Worm (Caenorhabditis elegans) whole organism, L1 larva: ENCODE results near the gene epg-6.

Experiments used
- Y116A8C.19 ChIP-seq: sonication (generic microtip); optimal IDR thresholded peaks from 2 replicates; lab custom pipeline; 2016; ENCODE audit warnings: missing compliant biosample characterization, missing genetic modification characterization, borderline replicate concordance
- blmp-1 ChIP-seq: fragments of 150-350 bp; optimal IDR thresholded peaks from 2 replicates; lab custom pipeline; 2014; ENCODE audit warnings: missing biosample characterization, missing genetic modification characterization
- ceh-63 ChIP-seq: fragments of 200-800 bp; sonication (Bioruptor generic); optimal IDR thresholded peaks from 2 replicates; lab custom pipeline; 2018; ENCODE audit warnings: mild to moderate bottlenecking, missing genetic modification characterization, missing compliant biosample characterization
- ceh-8 ChIP-seq: fragments of 200-800 bp; sonication (Bioruptor generic); optimal IDR thresholded peaks from 2 replicates; lab custom pipeline; 2018; ENCODE audit warnings: mild to moderate bottlenecking, missing genetic modification characterization, moderate library complexity, missing compliant biosample characterization
- ces-1 ChIP-seq: fragments of 150-350 bp; optimal IDR thresholded peaks from 2 replicates; lab custom pipeline; 2014; ENCODE audit warnings: missing biosample characterization, missing genetic modification reagents, missing genetic modification characterization
- dsc-1 ChIP-seq: sonication (generic microtip); optimal IDR thresholded peaks from 2 replicates; lab custom pipeline; 2016; ENCODE audit warnings: mild to moderate bottlenecking, missing genetic modification characterization, missing compliant biosample characterization
- efl-1 ChIP-seq, 4 experiments: fragments of 150-350 bp; optimal IDR thresholded peaks in 3 of 4; peaks in 1 of 4; 1 replicate in 1 of 4; 2 replicates in 3 of 4; lab custom pipeline; 2014; ENCODE audit warnings: missing biosample characterization in 2 of 4, missing genetic modification characterization in 2 of 4, missing genetic modification reagents in 2 of 4
- egl-13 ChIP-seq: sonication (generic microtip); optimal IDR thresholded peaks from 2 replicates; lab custom pipeline; 2016; ENCODE audit warnings: missing genotype, missing genetic modification reagents, missing genetic modification characterization, missing compliant biosample characterization
- egl-27 ChIP-seq, 2 experiments: fragments of 150-350 bp in 1 of 2; sonication (generic microtip); optimal IDR thresholded peaks; 3 replicates each; lab custom pipeline; 2017 to 2018; ENCODE audit warnings: missing biosample characterization in 2 of 2, missing genetic modification characterization in 2 of 2, missing genetic modification reagents in 2 of 2
- elt-2 ChIP-seq: sonication (generic microtip); optimal IDR thresholded peaks from 2 replicates; lab custom pipeline; 2016; ENCODE audit warnings: missing genetic modification characterization, mild to moderate bottlenecking, inconsistent platforms, missing compliant biosample characterization, missing genetic modification reagents
- elt-3 ChIP-seq, 6 experiments: fragments of 150-350 bp in 1 of 6; sonication (generic microtip); optimal IDR thresholded peaks; 2 replicates each; lab custom pipeline; 2017 to 2018; ENCODE audit warnings: missing biosample characterization in 6 of 6, missing genetic modification characterization in 6 of 6, inconsistent platforms in 1 of 6
- ets-5 ChIP-seq: fragments of 200-800 bp; sonication (Bioruptor generic); IDR thresholded peaks from 2 replicates; pipeline ENCODE4 v1.3.6; 2022; ENCODE audit warnings: missing genetic modification characterization, missing compliant biosample characterization
- fkh-4 ChIP-seq: sonication (generic microtip); optimal IDR thresholded peaks from 2 replicates; lab custom pipeline; 2016; ENCODE audit warnings: missing compliant biosample characterization, missing genetic modification characterization, borderline replicate concordance
- hlh-17 ChIP-seq: fragments of 200-800 bp; sonication (Bioruptor generic); optimal IDR thresholded peaks from 2 replicates; lab custom pipeline; 2018; ENCODE audit warnings: missing genetic modification characterization, mild to moderate bottlenecking, missing compliant biosample characterization, moderate library complexity, borderline replicate concordance
- hlh-4 ChIP-seq: sonication (generic microtip); optimal IDR thresholded peaks from 2 replicates; lab custom pipeline; 2016; ENCODE audit warnings: mild to moderate bottlenecking, missing genetic modification characterization, missing compliant biosample characterization
- hpl-2 ChIP-seq: fragments of 150-350 bp; optimal IDR thresholded peaks from 2 replicates; lab custom pipeline; 2014; ENCODE audit warnings: missing biosample characterization, missing genetic modification reagents, missing genetic modification characterization
- lin-13 ChIP-seq: fragments of 150-350 bp; optimal IDR thresholded peaks from 2 replicates; lab custom pipeline; 2014; ENCODE audit warnings: missing biosample characterization, missing genetic modification reagents, missing genetic modification characterization
- lin-35 ChIP-seq, 2 experiments: fragments of 150-350 bp; optimal IDR thresholded peaks; 2 replicates each; lab custom pipeline; 2014; ENCODE audit warnings: missing biosample characterization in 2 of 2, missing genetic modification characterization in 2 of 2, missing genetic modification reagents in 2 of 2
- lin-39 ChIP-seq: fragments of 150-350 bp; optimal IDR thresholded peaks from 2 replicates; lab custom pipeline; 2014; ENCODE audit warnings: missing biosample characterization, missing genetic modification reagents, missing genetic modification characterization
- lir-3 ChIP-seq: sonication (generic microtip); optimal IDR thresholded peaks from 2 replicates; lab custom pipeline; 2016; ENCODE audit warnings: mild to moderate bottlenecking, missing genetic modification characterization, moderate library complexity, missing compliant biosample characterization; ENCODE audit not compliant: poor library complexity
- lsy-2 ChIP-seq, 2 experiments: fragments of 150-350 bp; optimal IDR thresholded peaks; 2 replicates each; lab custom pipeline; 2014; ENCODE audit warnings: missing biosample characterization in 2 of 2, missing genetic modification characterization in 2 of 2
- mab-9 ChIP-seq: fragments of 200-800 bp; sonication (Bioruptor generic); IDR thresholded peaks from 2 replicates; pipeline ENCODE4 v1.3.6; 2022; ENCODE audit warnings: missing genetic modification reagents, missing genetic modification characterization, missing compliant biosample characterization
- mdl-1 ChIP-seq, 2 experiments: fragments of 150-350 bp; optimal IDR thresholded peaks; 2 replicates each; lab custom pipeline; 2014 to 2017; ENCODE audit warnings: missing biosample characterization in 2 of 2, missing genetic modification characterization in 2 of 2, inconsistent platforms in 1 of 2
- nhr-11 ChIP-seq: fragments of 150-350 bp; optimal IDR thresholded peaks from 2 replicates; lab custom pipeline; 2014; ENCODE audit warnings: missing biosample characterization, missing genetic modification characterization
- nhr-19 ChIP-seq: fragments of 200-800 bp; sonication (Bioruptor generic); conservative IDR thresholded peaks from 2 replicates; pipeline ENCODE4 v1.3.6; 2022; ENCODE audit warnings: missing genetic modification characterization, missing compliant biosample characterization
- nhr-20 ChIP-seq: sonication (generic microtip); optimal IDR thresholded peaks from 2 replicates; lab custom pipeline; 2016; ENCODE audit warnings: mild to moderate bottlenecking, missing genetic modification characterization, missing compliant biosample characterization
- nhr-77 ChIP-seq: fragments of 150-350 bp; optimal IDR thresholded peaks from 2 replicates; lab custom pipeline; 2014; ENCODE audit warnings: missing biosample characterization, missing genetic modification characterization
- nhr-84 ChIP-seq: sonication (generic microtip); optimal IDR thresholded peaks from 2 replicates; lab custom pipeline; 2017; ENCODE audit warnings: missing biosample characterization, missing genetic modification characterization
- pag-3 ChIP-seq: sonication (generic microtip); optimal IDR thresholded peaks from 2 replicates; lab custom pipeline; 2017; ENCODE audit warnings: missing genetic modification characterization, mild to moderate bottlenecking, missing compliant biosample characterization, antibody characterized with exemption, borderline replicate concordance; ENCODE audit not compliant: insufficient read depth
- snpc-4 ChIP-seq: fragments of 150-350 bp; optimal IDR thresholded peaks from 2 replicates; lab custom pipeline; 2014; ENCODE audit warnings: missing biosample characterization, missing genetic modification characterization
- snu-23 ChIP-seq: sonication (generic microtip); optimal IDR thresholded peaks from 2 replicates; lab custom pipeline; 2016; ENCODE audit warnings: missing genetic modification characterization, missing compliant biosample characterization
- tbx-2 ChIP-seq: sonication (generic microtip); optimal IDR thresholded peaks from 2 replicates; lab custom pipeline; 2016; ENCODE audit warnings: missing genetic modification characterization, missing compliant biosample characterization
- unc-130 ChIP-seq: fragments of 150-350 bp; optimal IDR thresholded peaks from 2 replicates; lab custom pipeline; 2017; ENCODE audit warnings: missing biosample characterization, missing genetic modification characterization, inconsistent platforms
- unc-30 ChIP-seq: sonication (generic microtip); optimal IDR thresholded peaks from 2 replicates; lab custom pipeline; 2017; ENCODE audit warnings: missing biosample characterization, missing genetic modification characterization
- unc-86 ChIP-seq: sonication (generic microtip); optimal IDR thresholded peaks from 2 replicates; lab custom pipeline; 2016; ENCODE audit warnings: missing genetic modification characterization, missing compliant biosample characterization
- unc-98 ChIP-seq: fragments of 200-800 bp; sonication (Bioruptor generic); IDR thresholded peaks from 2 replicates; pipeline ENCODE4 v1.3.6; 2022; ENCODE audit warnings: missing genetic modification characterization, missing compliant biosample characterization
- ztf-4 ChIP-seq: fragments of 150-350 bp; optimal IDR thresholded peaks from 2 replicates; lab custom pipeline; 2014; ENCODE audit warnings: missing biosample characterization, missing genetic modification characterization

The epg-6 gene

ce11 chrIII:10577782-10578181, 22.2 kb downstream of the epg-6 start (continued):
- TF ChIP-seq mdl-1 (tag; optimal IDR thresholded peaks at IDR 0.05; lab: Kevin White, UChicago) = no peak
- TF ChIP-seq blmp-1 (tag; lab: Kevin White, UChicago) = peak; percentile 10
- TF ChIP-seq nhr-77 = no peak
- no peak for TF ChIP-seq fkh-4 (tag; lab: Kevin White, UChicago)
- TF ChIP-seq ceh-8 (GFP tag; lab: Kevin White, UChicago) = no peak
- peak; percentile 41 for TF ChIP-seq snu-23 (GFP tag; lab: Kevin White, UChicago)
- TF ChIP-seq hlh-17 (GFP tag; lab: Kevin White, UChicago) = no peak
- TF ChIP-seq tbx-2 = no peak
- TF ChIP-seq efl-1 (optimal IDR thresholded peaks at IDR 0.05; lab: Kevin White, UChicago) = no peak
- no peak for TF ChIP-seq efl-1 (GFP tag; optimal IDR thresholded peaks at IDR 0.05 in 1 of 2; lab: Kevin White, UChicago)
- TF ChIP-seq unc-98 (GFP tag; lab: Robert Waterston, UW) = no peak
- TF ChIP-seq lin-35 (GFP tag; optimal IDR thresholded peaks at IDR 0.05; lab: Kevin White, UChicago) = no peak
- no peak for TF ChIP-seq ets-5
- TF ChIP-seq ces-1 (GFP tag; lab: Kevin White, UChicago) = no peak

ce11 chrIII:10576316-10576715, 23.7 kb downstream of the epg-6 start:
- TF ChIP-seq snpc-4 (tag; lab: Kevin White, UChicago) = peak; percentile 4
- TF ChIP-seq, all 84 proteins: peak for 1; not testable (repeated sequence) for 83

- TF ChIP-seq unc-86 (tag; lab: Kevin White, UChicago) = no peak
- TF ChIP-seq unc-30 = no peak
- TF ChIP-seq egl-13 (tag; lab: Kevin White, UChicago) = no peak
- TF ChIP-seq efl-1 (optimal IDR thresholded peaks at IDR 0.05; lab: Kevin White, UChicago) = no peak
- peak in 1 of 2 experiments; percentile 52 for TF ChIP-seq efl-1 (GFP tag; optimal IDR thresholded peaks at IDR 0.05 in 1 of 2; lab: Kevin White, UChicago)
- no peak for TF ChIP-seq hpl-2 (GFP tag; lab: Kevin White, UChicago)
Observed at ce11 chrIII:10575320-10575719, 24.7 kb downstream of the epg-6 start, which contains the start of gene Y45F3A.4. Y45F3A.4 (minus strand) TSS chrIII:10575420.

ce11 chrIII:10569246-10569645, 30.7 kb downstream of the epg-6 start:
- TF ChIP-seq nhr-19 (no peak), ceh-63 (no peak), nhr-11 (no peak), dsc-1 (tag; lab: Kevin White, UChicago) (no peak), pag-3 (no peak), nhr-20 (tag; lab: Kevin White, UChicago) (no peak), Y116A8C.19 (tag; lab: Kevin White, UChicago) (no peak), hlh-17 (GFP tag; lab: Kevin White, UChicago) (no peak), hlh-4 (tag; lab: Kevin White, UChicago) (no peak), nhr-84 (no peak), lir-3 (tag; lab: Kevin White, UChicago) (no peak), unc-98 (GFP tag; lab: Robert Waterston, UW) (no peak), ztf-4 (no peak), egl-27 (tag; optimal IDR thresholded peaks at IDR 0.05; lab: Kevin White, UChicago) (no peak), lin-39 (tag; lab: Kevin White, UChicago) (no peak), lin-13 (GFP tag; lab: Kevin White, UChicago) (no peak), unc-130 (tag; lab: Kevin White, UChicago) (no peak)
- TF ChIP-seq, all 84 proteins: peak for 0

ce11 chrIII:10565926-10566325, 34.1 kb downstream of the epg-6 start, which contains the start of gene acdh-11:
acdh-11 (plus strand) TSS chrIII:10566258.
- TF ChIP-seq blmp-1 (tag; lab: Kevin White, UChicago) = peak; percentile 2
- TF ChIP-seq nhr-20 (tag; lab: Kevin White, UChicago) = peak; percentile 36
- peak; percentile 29 for TF ChIP-seq snu-23 (GFP tag; lab: Kevin White, UChicago)
- TF ChIP-seq mdl-1 (tag; optimal IDR thresholded peaks at IDR 0.05; lab: Kevin White, UChicago) = peak in 1 of 2 experiments; percentile 4
- TF ChIP-seq lin-35 (GFP tag; optimal IDR thresholded peaks at IDR 0.05; lab: Kevin White, UChicago) = peak in 1 of 2 experiments; percentile 19
- TF ChIP-seq ces-1 (GFP tag; lab: Kevin White, UChicago) = no peak
- peak in 1 of 2 experiments; percentile 7 for TF ChIP-seq lsy-2 (tag; optimal IDR thresholded peaks at IDR 0.05; lab: Kevin White, UChicago)
- no peak for TF ChIP-seq unc-98 (GFP tag; lab: Robert Waterston, UW)
- TF ChIP-seq mab-9 = no peak
- TF ChIP-seq elt-3 (tag; optimal IDR thresholded peaks at IDR 0.05; lab: Kevin White, UChicago) = peak in 4 of 6 experiments; percentile 52 to 79 (median 77)
- peak; percentile 22 for TF ChIP-seq elt-2
